Worm (Caenorhabditis elegans) whole organism, midembryonic: ENCODE data around the gene srx-116.

ENCODE experiments used
- T22C8.4 ChIP-seq: fragments of 200-800 bp; sonication (Bioruptor generic); IDR thresholded peaks from 2 replicates; pipeline ENCODE4 v1.3.6; 2022; ENCODE audit warnings: missing genetic modification characterization, missing compliant biosample characterization
- cog-1 ChIP-seq: sonication (generic microtip); optimal IDR thresholded peaks from 2 replicates; lab custom pipeline; 2016; ENCODE audit warnings: missing genetic modification characterization, missing compliant biosample characterization
- flt-1 ChIP-seq: fragments of 200-800 bp; sonication (Bioruptor generic); IDR thresholded peaks from 2 replicates; pipeline ENCODE4 v1.3.6; 2022; ENCODE audit warnings: missing genetic modification characterization, missing compliant biosample characterization
- klf-2 ChIP-seq: fragments of 200-800 bp; sonication (Bioruptor generic); conservative IDR thresholded peaks from 2 replicates; pipeline ENCODE4 v1.3.6; 2022; ENCODE audit warnings: missing genetic modification reagents, missing genetic modification characterization, missing compliant biosample characterization
- med-1 ChIP-seq: sonication (generic microtip); optimal IDR thresholded peaks from 2 replicates; lab custom pipeline; 2017; ENCODE audit warnings: missing genetic modification characterization, mild to moderate bottlenecking, missing compliant biosample characterization, antibody characterized with exemption, missing genetic modification reagents; ENCODE audit not compliant: insufficient read depth
- ref-1 ChIP-seq: fragments of 200-800 bp; sonication (Bioruptor generic); conservative IDR thresholded peaks from 2 replicates; pipeline ENCODE4 v1.3.6; 2022; ENCODE audit warnings: missing genetic modification reagents, missing genetic modification characterization, missing compliant biosample characterization
- tab-1 ChIP-seq: fragments of 200-800 bp; sonication (Bioruptor generic); IDR thresholded peaks from 2 replicates; pipeline ENCODE4 v1.3.6; 2022; ENCODE audit warnings: missing genetic modification characterization, missing compliant biosample characterization
- ztf-23 ChIP-seq: fragments of 200-800 bp; sonication (Bioruptor generic); IDR thresholded peaks from 2 replicates; pipeline ENCODE4 v1.3.6; 2022; ENCODE audit warnings: missing genetic modification reagents, missing genetic modification characterization, missing compliant biosample characterization
- ztf-29 ChIP-seq: fragments of 200-800 bp; sonication (Bioruptor generic); IDR thresholded peaks from 2 replicates; pipeline ENCODE4 v1.3.6; 2022; ENCODE audit warnings: missing genetic modification reagents, missing genetic modification characterization, missing compliant biosample characterization

DNA sequence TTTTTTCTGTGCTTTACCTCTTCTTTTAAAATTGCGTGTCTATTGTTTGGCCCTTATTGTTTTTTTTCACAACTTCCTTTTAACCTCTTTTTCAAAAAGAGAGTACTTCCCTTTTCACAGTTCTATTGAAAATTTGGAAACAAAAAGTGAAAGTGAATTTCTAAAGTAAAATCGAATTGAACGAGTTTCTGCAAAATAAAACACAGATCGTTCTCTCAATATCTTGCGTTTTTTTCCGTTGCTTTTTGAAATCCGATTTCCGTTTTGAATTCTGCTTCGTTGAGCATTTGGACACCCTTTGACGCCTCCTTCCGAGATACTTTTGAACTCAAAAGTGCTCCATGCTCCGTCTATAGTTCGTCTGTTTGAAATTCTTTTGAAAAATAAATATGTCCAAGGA lies 5.6 kb downstream of the srx-116 start:
- TF ChIP-seq cog-1 (tag; lab: Kevin White, UChicago) (no peak), flt-1 (GFP tag; lab: Robert Waterston, UW) (no peak), klf-2 (GFP tag; lab: Robert Waterston, UW) (no peak), tab-1 (GFP tag; lab: Robert Waterston, UW) (no peak), ztf-23 (GFP tag; lab: Robert Waterston, UW) (no peak), T22C8.4 (GFP tag; lab: Robert Waterston, UW) (no peak), ztf-29 (GFP tag; lab: Robert Waterston, UW) (no peak), med-1 (GFP tag; lab: Kevin White, UChicago) (no peak), ref-1 (GFP tag; lab: Robert Waterston, UW) (no peak)
